Worm (Caenorhabditis elegans) whole organism, dauer: ENCODE results near the gene T27E4.7.

Source experiments
- unc-62 ChIP-seq: sonication (generic microtip); optimal IDR thresholded peaks from 2 replicates; lab custom pipeline; 2017; ENCODE audit warnings: missing biosample characterization, missing genetic modification reagents, missing genetic modification characterization

Gene T27E4.7

DNA sequence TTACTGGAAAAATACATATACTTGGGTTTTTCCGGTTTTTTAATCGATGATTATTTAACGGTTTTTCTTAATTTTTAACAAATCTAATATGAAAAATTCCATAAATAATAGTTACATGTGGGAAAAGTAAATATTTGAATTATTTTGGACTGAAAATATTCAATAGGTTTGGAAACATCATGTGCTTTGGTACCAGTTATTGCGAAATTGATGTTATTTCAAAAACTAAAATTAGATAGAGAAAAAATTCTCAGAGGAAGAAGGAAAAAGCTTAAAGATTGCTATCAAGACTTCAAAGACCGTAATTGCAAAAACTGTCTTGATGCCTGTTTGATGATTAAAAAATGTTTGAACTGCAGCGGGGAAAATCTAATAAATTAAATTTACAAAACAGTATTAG, 11.1 kb downstream of the T27E4.7 start:
- no peak for TF ChIP-seq unc-62 (GFP tag; lab: Kevin White, UChicago)

DNA sequence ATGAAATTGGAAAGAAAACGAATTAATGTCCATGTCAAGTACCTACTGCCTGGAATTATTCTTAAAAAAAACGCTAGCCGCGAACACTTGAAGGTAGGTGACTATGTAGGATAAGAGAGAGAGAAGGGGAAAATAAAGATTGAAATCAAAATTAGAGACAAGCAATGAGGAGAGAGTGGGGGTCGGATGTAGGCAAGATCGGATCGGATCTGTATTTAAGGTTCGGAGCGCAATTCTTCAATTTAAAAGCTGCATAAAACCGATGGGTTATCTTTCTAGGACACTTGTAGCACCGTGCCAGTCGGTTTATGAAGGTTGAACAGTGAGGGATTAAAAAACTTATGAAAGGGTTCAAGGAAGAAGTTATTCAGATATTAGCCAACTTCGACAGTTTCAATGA, 13.0 kb downstream of the T27E4.7 start:
- TF ChIP-seq unc-62 (GFP tag; lab: Kevin White, UChicago): no peak

DNA sequence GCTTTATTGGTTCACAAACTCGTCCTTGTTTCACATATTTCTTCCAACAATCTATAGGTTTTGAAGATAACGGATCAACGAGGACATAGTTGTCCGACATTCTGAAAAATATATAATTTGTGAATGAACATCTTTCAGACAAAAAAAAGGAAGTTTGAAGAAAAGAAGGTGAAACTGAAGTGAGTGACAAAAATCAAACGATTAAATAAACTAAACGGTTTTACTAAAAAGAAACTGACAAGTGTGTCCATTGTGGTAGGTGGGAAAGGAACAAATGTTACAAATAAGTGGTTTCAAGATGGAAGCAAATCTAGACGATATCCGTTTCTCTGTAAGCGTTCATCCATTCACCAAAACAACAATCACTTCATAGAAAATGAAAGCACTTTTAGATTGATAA, 13.8 kb downstream of the T27E4.7 start, which contains the start of gene C25E10.12:
Gene C25E10.12 (minus strand): TSS at position 101 of the 400 bp plus-strand sequence.
- no peak for TF ChIP-seq unc-62 (GFP tag; lab: Kevin White, UChicago)

DNA sequence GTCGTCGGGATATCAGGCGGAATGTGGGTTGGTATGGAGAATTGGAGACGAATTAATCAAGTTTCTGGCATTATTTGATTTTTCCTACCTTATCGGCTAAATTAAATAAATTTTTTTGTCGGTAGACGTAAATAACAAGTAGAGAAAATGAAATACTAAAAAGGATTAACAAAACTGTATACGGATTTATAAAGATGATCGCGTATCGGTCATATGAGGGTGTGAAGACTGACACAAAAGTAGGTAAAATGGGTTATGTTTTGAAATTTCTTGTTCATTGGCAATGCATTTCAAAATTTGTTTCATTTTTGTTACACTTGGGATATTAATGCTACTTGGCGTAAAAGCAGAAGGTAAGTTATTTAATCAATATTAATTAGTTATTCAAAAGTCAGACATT, 16.7 kb downstream of the T27E4.7 start, which contains the start of the genes C25E10.16 and C25E10.13:
Gene C25E10.16 (minus strand): TSS at position 101 of the 400 bp plus-strand sequence.
Gene C25E10.13 (plus strand): TSS at position 256 of the 400 bp plus-strand sequence.
- no peak for TF ChIP-seq unc-62 (GFP tag; lab: Kevin White, UChicago)

DNA sequence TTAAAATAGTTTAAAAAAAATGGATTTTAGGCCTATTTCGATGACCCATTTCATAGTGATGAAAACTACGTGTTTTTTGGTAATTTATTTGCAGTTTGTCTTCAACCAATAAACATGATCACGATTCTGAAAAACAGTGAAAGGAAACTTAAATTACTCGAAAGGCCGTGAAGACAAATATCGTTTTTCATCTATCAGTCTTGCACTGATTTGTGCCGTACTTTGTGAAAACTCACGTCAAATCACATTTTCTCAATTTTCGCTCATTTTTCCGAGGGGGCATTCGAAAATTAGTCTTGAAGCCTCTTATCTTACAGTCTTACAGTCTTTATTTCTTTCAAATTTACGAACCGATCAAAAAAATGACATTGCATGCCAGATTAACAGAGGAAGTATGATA, 17.5 kb downstream of the T27E4.7 start, which contains the start of gene C25E10.11:
Gene C25E10.11 (minus strand): TSS at position 101 of the 400 bp plus-strand sequence.
- TF ChIP-seq unc-62 (GFP tag; lab: Kevin White, UChicago): no peak

DNA sequence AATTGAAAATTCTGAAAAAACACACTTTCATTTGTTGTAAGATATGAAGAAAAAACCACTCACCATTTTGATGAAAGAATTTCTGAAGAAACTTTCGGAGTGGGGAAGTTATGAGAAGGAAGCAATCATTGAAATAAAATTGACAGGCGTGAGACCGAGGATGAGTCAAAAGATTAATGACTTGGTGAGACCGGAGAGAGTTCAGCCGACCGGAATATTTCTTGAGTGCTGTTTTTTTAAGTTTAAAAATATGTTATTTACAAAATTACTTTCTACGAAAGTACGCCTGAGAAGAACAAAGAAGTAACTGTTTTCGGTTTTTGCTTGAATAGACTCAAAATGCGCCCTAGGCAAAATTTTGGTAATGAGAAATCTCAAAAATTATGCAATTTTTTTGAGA, 19.9 kb downstream of the T27E4.7 start, which contains the start of gene C25E10.10:
Gene C25E10.10 (minus strand): TSS at position 101 of the 400 bp plus-strand sequence.
- no peak for TF ChIP-seq unc-62 (GFP tag; lab: Kevin White, UChicago)

DNA sequence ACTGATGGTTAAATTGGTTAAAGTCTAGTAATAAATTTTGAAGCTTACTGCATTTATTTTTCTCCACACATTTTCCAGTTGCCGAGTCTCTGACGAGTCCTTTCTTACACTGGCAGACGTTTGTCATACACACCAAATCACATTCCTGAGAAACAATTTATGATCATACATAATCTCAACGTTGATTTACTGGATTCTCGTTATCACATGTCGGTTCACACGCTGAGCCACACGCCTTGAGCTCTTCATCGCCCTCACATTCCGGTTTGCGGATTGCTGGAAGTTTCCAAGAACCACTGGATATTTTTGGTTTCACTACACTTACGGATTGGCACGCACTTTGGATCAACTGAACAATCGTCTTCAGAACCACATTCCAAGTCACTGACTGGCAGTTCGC, 20.5 kb downstream of the T27E4.7 start:
- no peak for TF ChIP-seq unc-62 (GFP tag; lab: Kevin White, UChicago)

DNA sequence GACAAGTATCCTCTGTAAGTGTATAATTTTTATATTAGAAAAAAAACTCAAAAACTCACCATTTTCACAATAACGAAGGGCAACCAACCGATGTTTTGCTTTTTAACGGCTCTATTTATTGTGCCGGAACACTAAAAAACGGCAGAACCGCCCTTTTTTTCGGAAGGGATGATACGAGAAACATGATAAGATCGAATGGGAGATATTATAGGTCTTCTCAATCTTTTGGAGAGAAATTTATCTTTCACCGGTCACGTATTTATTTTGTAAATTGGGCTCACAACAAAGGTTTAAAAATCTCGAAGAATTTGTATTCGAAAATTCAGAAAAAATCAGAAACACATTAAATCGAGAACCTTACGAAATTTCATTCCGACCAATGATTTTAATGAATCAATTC, 21.4 kb downstream of the T27E4.7 start, which contains the start of gene swm-1:
Gene swm-1 (minus strand): TSS at position 101 of the 400 bp plus-strand sequence.
- TF ChIP-seq unc-62 (GFP tag; lab: Kevin White, UChicago): no peak

DNA sequence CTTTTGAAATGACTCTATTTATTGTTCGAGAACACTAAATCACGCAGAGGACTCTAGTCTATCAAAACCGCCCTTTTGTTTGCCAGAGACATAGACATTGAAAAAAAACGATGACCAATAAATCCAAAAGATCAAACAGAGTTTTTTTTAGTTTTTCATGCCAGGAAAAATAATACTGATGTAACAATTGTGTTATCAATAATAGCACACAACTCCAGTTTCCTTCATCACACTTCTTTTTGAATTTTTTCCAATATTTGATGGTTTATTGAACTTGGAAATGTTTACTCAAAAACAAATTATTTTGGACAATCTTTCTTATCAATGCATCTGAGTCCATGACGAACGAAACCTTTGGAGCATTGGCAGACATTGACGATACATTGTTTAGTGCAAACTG, 22.2 kb downstream of the T27E4.7 start, which contains the start of gene C25E10.8:
Gene C25E10.8 (minus strand): TSS at position 101 of the 400 bp plus-strand sequence.
- TF ChIP-seq unc-62 (GFP tag; lab: Kevin White, UChicago): no peak

DNA sequence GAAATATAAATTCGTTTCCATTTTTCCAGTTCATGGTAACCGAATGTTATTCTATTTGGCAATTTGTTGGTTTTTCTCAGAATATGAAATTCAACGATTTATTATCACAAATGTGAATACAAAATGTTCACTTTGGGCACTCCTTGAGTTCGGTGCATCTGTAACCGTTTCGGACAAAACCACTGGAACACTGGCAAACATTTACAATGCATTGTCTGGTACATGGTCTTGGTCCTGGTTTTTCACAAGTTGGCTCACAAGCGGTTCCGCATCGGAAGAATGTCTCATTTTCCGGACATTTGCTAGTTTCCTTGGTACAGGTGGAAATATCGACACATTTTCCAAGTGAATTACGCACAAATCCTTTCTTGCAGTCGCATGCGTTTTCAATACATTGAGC, 22.9 kb downstream of the T27E4.7 start:
- no peak for TF ChIP-seq unc-62 (GFP tag; lab: Kevin White, UChicago)

DNA sequence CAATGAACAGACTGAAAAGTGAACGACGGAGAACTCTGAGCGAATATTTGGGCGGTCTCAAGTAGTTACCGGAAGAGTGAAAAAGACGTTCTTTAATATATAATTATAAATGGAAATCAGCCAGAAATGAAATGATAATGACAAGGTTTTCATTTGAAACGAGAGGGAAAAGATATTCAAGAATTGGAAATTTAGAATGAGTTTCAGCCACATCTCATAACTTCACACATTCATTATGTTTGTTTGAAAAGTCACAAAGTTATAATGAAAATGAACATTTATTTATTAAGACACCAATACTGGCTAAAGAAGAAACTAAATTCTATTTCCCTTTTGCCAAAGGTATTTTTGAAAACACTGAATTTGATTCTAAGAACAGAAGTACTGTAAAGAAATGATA, 25.0 kb downstream of the T27E4.7 start, which contains the start of gene C25E10.7:
Gene C25E10.7 (minus strand): TSS at position 101 of the 400 bp plus-strand sequence.
- TF ChIP-seq unc-62 (GFP tag; lab: Kevin White, UChicago): no peak

DNA sequence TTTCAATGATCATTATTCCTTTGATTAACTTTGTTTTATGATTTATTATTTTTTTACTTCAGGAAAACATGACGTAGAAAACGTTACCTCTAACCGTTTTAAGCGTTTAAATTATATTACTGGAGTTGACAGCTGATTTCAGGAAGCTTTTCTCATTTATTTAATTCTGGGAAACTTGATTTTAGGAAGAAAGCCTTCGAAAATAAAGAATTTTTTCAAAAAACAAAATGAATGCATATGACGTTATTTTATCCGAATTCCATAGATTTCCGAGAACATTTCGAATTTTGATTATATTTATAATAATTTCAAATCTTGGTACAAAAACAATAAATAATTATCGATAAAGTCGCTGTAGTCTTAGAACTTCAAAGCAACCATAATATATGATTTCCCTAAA, 26.9 kb downstream of the T27E4.7 start:
- no peak for TF ChIP-seq unc-62 (GFP tag; lab: Kevin White, UChicago)

DNA sequence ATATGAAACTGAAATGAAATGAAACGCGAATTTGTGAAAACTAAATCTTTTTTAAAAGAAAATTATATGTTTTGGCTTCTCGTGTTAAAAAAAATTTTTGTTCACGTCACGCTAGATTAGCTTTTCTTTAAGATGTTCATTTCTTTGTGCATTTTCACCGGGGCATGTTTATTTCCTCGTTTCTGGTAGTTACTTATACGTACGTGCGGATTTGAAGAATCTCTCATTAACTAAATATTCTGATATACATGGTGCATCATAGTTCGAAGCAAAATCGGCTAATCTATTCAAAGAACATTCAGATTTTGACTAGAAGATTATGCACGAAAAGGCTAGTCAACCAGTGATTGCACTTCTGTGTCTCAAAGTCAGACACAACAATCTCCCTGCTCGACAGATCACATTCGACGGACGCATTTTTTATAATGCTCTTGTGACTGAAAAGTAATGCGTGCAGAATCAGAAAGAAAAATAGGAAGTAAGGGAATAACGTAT, 28.5 kb downstream of the T27E4.7 start, which contains the start of gene C25E10.17:
Gene C25E10.17 (minus strand): TSS at position 51 of the 495 bp plus-strand sequence.
- TF ChIP-seq unc-62 (GFP tag; lab: Kevin White, UChicago): no peak

DNA sequence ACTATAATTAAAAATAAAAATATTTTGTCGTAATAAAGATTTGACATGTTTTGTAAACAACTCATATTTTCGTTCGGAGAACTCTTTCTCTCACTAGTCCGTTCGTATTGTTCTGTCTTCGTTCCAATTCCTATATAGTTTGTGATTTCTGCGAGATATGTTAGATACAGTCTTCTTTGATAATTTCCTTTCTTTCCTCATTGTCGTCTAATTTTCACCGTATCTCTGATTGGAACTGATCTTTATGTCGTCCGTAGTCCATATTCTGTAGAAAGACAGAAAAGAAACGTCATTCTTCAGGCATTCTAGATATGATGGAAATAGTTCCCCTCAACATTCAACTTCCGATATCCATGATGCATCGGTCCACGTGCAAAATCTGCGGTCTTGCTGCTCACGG, 31.3 kb downstream of the T27E4.7 start, which contains the start of gene nhr-30:
Gene nhr-30 (plus strand): TSS at position 301 of the 400 bp plus-strand sequence.
- no peak for TF ChIP-seq unc-62 (GFP tag; lab: Kevin White, UChicago)

DNA sequence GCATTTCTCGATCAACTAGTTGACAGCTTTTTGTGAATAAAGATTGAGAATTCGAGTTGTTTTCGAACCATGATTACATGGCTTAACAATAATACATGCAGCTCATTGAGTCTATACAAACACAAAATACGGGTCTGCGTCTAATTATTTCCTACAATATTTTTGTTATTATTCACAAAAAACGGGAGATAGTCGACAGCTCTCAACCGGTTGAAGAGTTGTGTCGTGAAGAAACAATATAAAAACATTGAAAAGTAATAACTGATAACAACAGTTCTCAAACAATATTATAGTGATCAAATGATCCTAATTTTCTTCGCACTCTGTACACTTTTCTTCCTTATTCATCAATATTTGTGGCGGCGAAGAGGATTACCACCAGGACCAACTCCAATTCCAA, 35.1 kb downstream of the T27E4.7 start, which contains the start of gene cyp-33B1:
Gene cyp-33B1 (plus strand): TSS at position 301 of the 400 bp plus-strand sequence.
- no peak for TF ChIP-seq unc-62 (GFP tag; lab: Kevin White, UChicago)

DNA sequence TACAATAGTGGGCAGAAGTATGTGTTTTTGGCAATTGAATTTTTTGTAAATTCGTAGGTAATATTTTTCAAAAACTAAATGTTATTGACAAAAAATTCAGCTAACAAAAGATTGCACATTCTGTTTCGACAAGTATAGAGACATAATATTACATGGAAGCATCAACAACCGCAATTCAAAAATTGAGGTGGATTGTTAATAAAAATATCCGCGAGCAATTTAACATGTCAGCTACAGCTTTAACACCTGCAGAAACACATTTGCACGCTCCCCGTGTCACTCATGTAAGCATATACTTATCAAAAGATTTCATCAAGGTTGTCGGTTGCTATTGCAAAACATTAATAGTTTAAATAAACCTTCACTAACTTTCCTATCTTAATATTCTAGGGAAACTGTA, 40.4 kb downstream of the T27E4.7 start, which contains the start of gene srsx-34:
Gene srsx-34 (plus strand): TSS at position 301 of the 400 bp plus-strand sequence.
- no peak for TF ChIP-seq unc-62 (GFP tag; lab: Kevin White, UChicago)

DNA sequence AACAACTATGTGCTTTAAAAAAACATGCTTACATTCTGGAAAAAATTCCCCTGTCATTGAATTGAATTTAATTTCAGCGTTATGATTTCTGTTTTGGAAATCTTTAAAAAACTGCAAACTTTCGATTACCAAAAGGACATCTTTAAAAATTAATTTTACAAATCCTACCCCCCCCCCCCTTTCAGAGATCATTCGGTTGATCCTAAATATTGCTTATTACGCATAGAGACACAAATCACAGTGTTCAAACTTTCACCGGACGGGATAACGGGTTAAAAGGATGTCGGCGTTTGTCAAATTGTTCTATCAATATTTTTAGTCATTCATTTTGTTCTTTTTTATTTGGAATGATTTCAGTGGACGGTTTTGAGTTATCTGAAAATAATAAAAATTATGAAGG, 42.9 kb downstream of the T27E4.7 start, which contains the start of gene C25E10.4:
Gene C25E10.4 (plus strand): TSS at position 301 of the 400 bp plus-strand sequence.
- TF ChIP-seq unc-62 (GFP tag; lab: Kevin White, UChicago): no peak
